Worm (Caenorhabditis elegans): ENCODE measurements around the gene clec-68.

ce11 chrIV:3892027-3892426, 34.2 kb upstream of the clec-68 start, which contains the start of gene F56D6.9:
- no peak for TF ChIP-seq ceh-91 (GFP tag; IDR thresholded peaks at IDR 0.05)
- no peak for TF ChIP-seq egl-44 (GFP tag; IDR thresholded peaks at IDR 0.05)
- TF ChIP-seq rcor-1 (GFP tag; IDR thresholded peaks at IDR 0.05), result no peak
- no peak for TF ChIP-seq ztf-26 (tag; optimal IDR thresholded peaks at IDR 0.05)
- TF ChIP-seq unc-130 (GFP tag; optimal IDR thresholded peaks at IDR 0.05), result no peak
- TF ChIP-seq K11D2.4 (GFP tag; IDR thresholded peaks at IDR 0.05), result no peak
- TF ChIP-seq aptf-2 (GFP tag; conservative IDR thresholded peaks at IDR 0.05), result no peak
- TF ChIP-seq him-1 (tag; optimal IDR thresholded peaks at IDR 0.05), result no peak
- TF ChIP-seq pha-4 (tag; optimal IDR thresholded peaks at IDR 0.05), result no peak
- TF ChIP-seq Y53F4B.3 (GFP tag; IDR thresholded peaks at IDR 0.05), result no peak
- no peak for TF ChIP-seq rpc-1 (optimal IDR thresholded peaks at IDR 0.05)
- TF ChIP-seq rpc-1 (tag; optimal IDR thresholded peaks at IDR 0.05), result no peak
- TF ChIP-seq nhr-80 (tag; optimal IDR thresholded peaks at IDR 0.05), result no peak

All from whole organism, young adult.